Fruit fly (Drosophila melanogaster) whole organism: Measurements from ENCODE around the gene Dis3l2.

Experiments used
- CG8478 ChIP-seq: fragments of >200 bp; optimal IDR thresholded peaks from 2 replicates; lab custom pipeline; 2018; ENCODE audit warnings: inconsistent platforms
- psq ChIP-seq: fragments of >200 bp; optimal IDR thresholded peaks from 2 replicates; lab custom pipeline; 2017

- TF ChIP-seq CG8478 (lab: Kevin White, UChicago) (no peak), psq (lab: Kevin White, UChicago) (no peak)
Measured at dm6 chr3L:263500-264377, 51.2 kb downstream of the Dis3l2 start.
